Fruit fly (Drosophila melanogaster): Measurements from ENCODE around the gene Traf6.
A peak's percentile ranks its signal among the peaks of the same experiment; 100 is the strongest.

Gene Traf6

dm6 chrX:8143537-8143936 lies 13.6 kb downstream of the Traf6 start, which contains the start of gene CG17982 (continued):
- TF ChIP-seq ind (GFP tag; optimal IDR thresholded peaks at IDR 0.05) (peak; percentile 84), odd (GFP tag; optimal IDR thresholded peaks at IDR 0.05) (peak; percentile 73), CG18011 (GFP tag; optimal IDR thresholded peaks at IDR 0.05) (peak; percentile 73), CG6689 (GFP tag; IDR thresholded peaks at IDR 0.05) (peak; percentile 87), Vsx1 (GFP tag; optimal IDR thresholded peaks at IDR 0.05) (no peak), CG9876 (GFP tag; optimal IDR thresholded peaks at IDR 0.05) (peak; percentile 62), unc-4 (GFP tag; IDR thresholded peaks at IDR 0.05; ENCODE audit: partially characterized antibody) (no peak), CG10979 (tag; optimal IDR thresholded peaks at IDR 0.05) (peak; percentile 76), CG2199 (GFP tag; IDR thresholded peaks at IDR 0.05) (no peak), CG8388 (GFP tag; optimal IDR thresholded peaks at IDR 0.05) (peak; percentile 79), CG7745 (tag; optimal IDR thresholded peaks at IDR 0.05) (no peak), prd (optimal IDR thresholded peaks at IDR 0.05) (no peak), prd (GFP tag; IDR thresholded peaks at IDR 0.05) (peak; percentile 81), CG6854 (GFP tag; optimal IDR thresholded peaks at IDR 0.05) (peak; percentile 43), tna (GFP tag; IDR thresholded peaks at IDR 0.05; ENCODE audit: partially characterized antibody) (no peak), CG13894 (tag; optimal IDR thresholded peaks at IDR 0.05) (peak; percentile 90), insv (GFP tag; optimal IDR thresholded peaks at IDR 0.05) (peak in 1 of 2 experiments; percentile 61), sqz (GFP tag; optimal IDR thresholded peaks at IDR 0.05) (peak; percentile 89), Hr39 (optimal IDR thresholded peaks at IDR 0.05) (no peak), Opbp (GFP tag; IDR thresholded peaks at IDR 0.05; ENCODE audit: partially characterized antibody) (no peak), Dfd (GFP tag; optimal IDR thresholded peaks at IDR 0.05) (no peak), Jarid2 (GFP tag; optimal IDR thresholded peaks at IDR 0.05) (no peak), sr (GFP tag; IDR thresholded peaks at IDR 0.05) (no peak), Sin3A (optimal IDR thresholded peaks at IDR 0.05) (no peak), Lhr (GFP tag; optimal IDR thresholded peaks at IDR 0.05) (peak; percentile 29), ttk (GFP tag; IDR thresholded peaks at IDR 0.05) (peak; percentile 68), CG10959 (GFP tag; IDR thresholded peaks at IDR 0.05) (peak; percentile 81), CG3847 (GFP tag; IDR thresholded peaks at IDR 0.05) (peak; percentile 81), CG6683 (GFP tag; optimal IDR thresholded peaks at IDR 0.05) (peak; percentile 32), knrl (GFP tag; IDR thresholded peaks at IDR 0.05; ENCODE audit: partially characterized antibody) (no peak), CG6254 (GFP tag; optimal IDR thresholded peaks at IDR 0.05) (peak; percentile 45), phol (tag; optimal IDR thresholded peaks at IDR 0.05) (peak; percentile 86), Rx (GFP tag; IDR thresholded peaks at IDR 0.05) (peak; percentile 80), ERR (GFP tag; optimal IDR thresholded peaks at IDR 0.05) (peak; percentile 70), Camta (GFP tag; optimal IDR thresholded peaks at IDR 0.05) (peak; percentile 78), ewg (GFP tag; optimal IDR thresholded peaks at IDR 0.05) (peak; percentile 64), Dbx (GFP tag; IDR thresholded peaks at IDR 0.05) (peak; percentile 66), CG6272 (GFP tag; IDR thresholded peaks at IDR 0.05) (0 out of 2 replicates have a peak, but pooled peaks have one; percentile 34), ham (GFP tag; IDR thresholded peaks at IDR 0.05) (no peak), lilli (GFP tag; optimal IDR thresholded peaks at IDR 0.05) (peak; percentile 93), CG14050 (GFP tag; IDR thresholded peaks at IDR 0.05) (peak; percentile 71), Dek (tag; optimal IDR thresholded peaks at IDR 0.05) (peak; percentile 79), CG33557 (GFP tag; optimal IDR thresholded peaks at IDR 0.05) (peak; percentile 81), CG10321 (GFP tag; IDR thresholded peaks at IDR 0.05) (no peak), da (GFP tag; optimal IDR thresholded peaks at IDR 0.05) (peak; percentile 56), CG1529 (GFP tag; optimal IDR thresholded peaks at IDR 0.05) (peak; percentile 63), HLH54F (GFP tag; optimal IDR thresholded peaks at IDR 0.05) (peak; percentile 86), CG17802 (tag; optimal IDR thresholded peaks at IDR 0.05) (peak; percentile 24), cg (GFP tag; optimal IDR thresholded peaks at IDR 0.05) (no peak), btn (GFP tag; optimal IDR thresholded peaks at IDR 0.05) (peak; percentile 73), chif (GFP tag; optimal IDR thresholded peaks at IDR 0.05) (peak; percentile 68 to 81), scrt (GFP tag; optimal IDR thresholded peaks at IDR 0.05) (peak; percentile 71)

Data from whole organism, embryonic.